Worm (Caenorhabditis elegans) whole organism, mixed stage, embryonic: Measurements from ENCODE around the gene lin-23.
A peak's percentile ranks its signal among the peaks of the same experiment; 100 is the strongest.

Experiments
- M03D4.4 ChIP-seq: sonication (generic microtip); optimal IDR thresholded peaks from 2 replicates; lab custom pipeline; 2017; ENCODE audit warnings: mild to moderate bottlenecking, missing genetic modification characterization, missing compliant biosample characterization
- bed-3 ChIP-seq: fragments of 200-800 bp; sonication (Bioruptor generic); optimal IDR thresholded peaks from 3 replicates; lab custom pipeline; 2018; ENCODE audit warnings: mild to moderate bottlenecking, missing genetic modification characterization, moderate library complexity, missing compliant biosample characterization
- blmp-1 ChIP-seq: fragments of 150-350 bp; optimal IDR thresholded peaks from 2 replicates; lab custom pipeline; 2014; ENCODE audit warnings: missing biosample characterization, missing genetic modification characterization
- ceh-39 ChIP-seq: fragments of 150-350 bp; optimal IDR thresholded peaks from 2 replicates; lab custom pipeline; 2014; ENCODE audit warnings: missing biosample characterization, missing genetic modification characterization
- ceh-43 ChIP-seq: fragments of 200-800 bp; sonication (Bioruptor generic); optimal IDR thresholded peaks from 2 replicates; lab custom pipeline; 2018; ENCODE audit warnings: mild to moderate bottlenecking, missing genetic modification characterization, moderate library complexity, missing compliant biosample characterization
- ceh-83 ChIP-seq: fragments of 200-800 bp; sonication (Bioruptor generic); optimal IDR thresholded peaks from 2 replicates; lab custom pipeline; 2018; ENCODE audit warnings: mild to moderate bottlenecking, missing genetic modification characterization, missing compliant biosample characterization
- ces-1 ChIP-seq: fragments of 150-350 bp; optimal IDR thresholded peaks from 2 replicates; lab custom pipeline; 2014; ENCODE audit warnings: missing biosample characterization, missing genetic modification reagents, missing genetic modification characterization
- cnd-1 ChIP-seq: fragments of 200-800 bp; sonication (Bioruptor generic); optimal IDR thresholded peaks from 2 replicates; lab custom pipeline; 2018; ENCODE audit warnings: mild to moderate bottlenecking, missing genetic modification characterization, missing compliant biosample characterization
- drap-1 ChIP-seq: fragments of 200-800 bp; sonication (Bioruptor generic); optimal IDR thresholded peaks from 3 replicates; lab custom pipeline; 2018; ENCODE audit warnings: mild to moderate bottlenecking, missing genetic modification characterization, missing compliant biosample characterization
- elt-1 ChIP-seq: sonication (generic microtip); optimal IDR thresholded peaks from 2 replicates; lab custom pipeline; 2017; ENCODE audit warnings: missing genetic modification characterization, mild to moderate bottlenecking, missing compliant biosample characterization, antibody characterized with exemption, moderate library complexity, borderline replicate concordance; ENCODE audit not compliant: insufficient read depth
- elt-3 ChIP-seq: fragments of 150-350 bp; optimal IDR thresholded peaks from 2 replicates; lab custom pipeline; 2014; ENCODE audit warnings: missing biosample characterization, missing genetic modification characterization
- flh-1 ChIP-seq: fragments of 200-800 bp; sonication (Bioruptor generic); optimal IDR thresholded peaks from 2 replicates; lab custom pipeline; 2018; ENCODE audit warnings: mild to moderate bottlenecking, missing genetic modification characterization, moderate library complexity, missing compliant biosample characterization
- ham-2 ChIP-seq: fragments of 200-800 bp; sonication (Bioruptor generic); optimal IDR thresholded peaks from 2 replicates; lab custom pipeline; 2018; ENCODE audit warnings: mild to moderate bottlenecking, missing genetic modification characterization, missing compliant biosample characterization
- hlh-1 ChIP-seq: fragments of 150-350 bp; optimal IDR thresholded peaks from 2 replicates; lab custom pipeline; 2014; ENCODE audit warnings: missing biosample characterization, missing genetic modification reagents, missing genetic modification characterization
- lin-13 ChIP-seq: fragments of 150-350 bp; optimal IDR thresholded peaks from 2 replicates; lab custom pipeline; 2014; ENCODE audit warnings: missing biosample characterization, missing genetic modification characterization
- lin-32 ChIP-seq: fragments of 200-800 bp; sonication (Bioruptor generic); optimal IDR thresholded peaks from 2 replicates; lab custom pipeline; 2018; ENCODE audit warnings: mild to moderate bottlenecking, missing genetic modification characterization, missing compliant biosample characterization
- lsy-2 ChIP-seq: fragments of 150-350 bp; optimal IDR thresholded peaks from 2 replicates; lab custom pipeline; 2014; ENCODE audit warnings: missing biosample characterization, missing genetic modification characterization
- mab-5 ChIP-seq: fragments of 150-350 bp; optimal IDR thresholded peaks from 2 replicates; lab custom pipeline; 2014; ENCODE audit warnings: missing biosample characterization, missing genetic modification characterization
- mep-1 ChIP-seq: fragments of 150-350 bp; optimal IDR thresholded peaks from 2 replicates; lab custom pipeline; 2017; ENCODE audit warnings: missing biosample characterization, missing genetic modification reagents, missing genetic modification characterization, inconsistent platforms
- mls-2 ChIP-seq: sonication (generic microtip); optimal IDR thresholded peaks from 2 replicates; lab custom pipeline; 2016; ENCODE audit warnings: mild to moderate bottlenecking, missing genetic modification characterization, moderate library complexity, missing compliant biosample characterization
- nhr-12 ChIP-seq: fragments of 150-350 bp; optimal IDR thresholded peaks from 2 replicates; lab custom pipeline; 2014; ENCODE audit warnings: missing biosample characterization, missing genetic modification characterization
- nhr-2 ChIP-seq: fragments of 150-350 bp; optimal IDR thresholded peaks from 2 replicates; lab custom pipeline; 2014; ENCODE audit warnings: missing biosample characterization, missing genetic modification characterization
- nhr-237 ChIP-seq: fragments of 150-350 bp; optimal IDR thresholded peaks from 2 replicates; lab custom pipeline; 2014; ENCODE audit warnings: missing biosample characterization, missing genetic modification characterization
- nhr-28 ChIP-seq: fragments of 150-350 bp; optimal IDR thresholded peaks from 2 replicates; lab custom pipeline; 2014; ENCODE audit warnings: missing biosample characterization, missing genetic modification characterization
- nhr-76 ChIP-seq: sonication (generic microtip); optimal IDR thresholded peaks from 2 replicates; lab custom pipeline; 2017; ENCODE audit warnings: missing biosample characterization, missing genetic modification characterization
- pha-4 ChIP-seq: fragments of 150-350 bp; optimal IDR thresholded peaks from 2 replicates; lab custom pipeline; 2018; ENCODE audit warnings: missing biosample characterization, missing genetic modification reagents, missing genetic modification characterization
- sem-2 ChIP-seq: fragments of 200-800 bp; sonication (Bioruptor generic); optimal IDR thresholded peaks from 2 replicates; lab custom pipeline; 2018; ENCODE audit warnings: mild to moderate bottlenecking, missing genetic modification characterization, missing compliant biosample characterization
- snpc-4 ChIP-seq: fragments of 150-350 bp; optimal IDR thresholded peaks from 2 replicates; lab custom pipeline; 2014; ENCODE audit warnings: missing biosample characterization, missing genetic modification characterization
- sptf-1 ChIP-seq: sonication (generic microtip); optimal IDR thresholded peaks from 2 replicates; lab custom pipeline; 2017; ENCODE audit warnings: mild to moderate bottlenecking, missing genetic modification characterization, moderate library complexity, missing compliant biosample characterization
- tbx-8 ChIP-seq: fragments of 200-800 bp; sonication (Bioruptor generic); optimal IDR thresholded peaks from 2 replicates; lab custom pipeline; 2018; ENCODE audit warnings: mild to moderate bottlenecking, missing genetic modification characterization, moderate library complexity, missing compliant biosample characterization
- unc-120 ChIP-seq: sonication (generic microtip); optimal IDR thresholded peaks from 2 replicates; lab custom pipeline; 2017; ENCODE audit warnings: missing genetic modification characterization, missing compliant biosample characterization; ENCODE audit not compliant: poor library complexity, severe bottlenecking
- unc-39 ChIP-seq: fragments of 150-350 bp; optimal IDR thresholded peaks from 2 replicates; lab custom pipeline; 2014; ENCODE audit warnings: missing biosample characterization, missing genetic modification characterization
- unc-62 ChIP-seq: fragments of 150-350 bp; optimal IDR thresholded peaks from 2 replicates; lab custom pipeline; 2014; ENCODE audit warnings: missing biosample characterization, missing genetic modification reagents, missing genetic modification characterization
- zip-8 ChIP-seq: fragments of 150-350 bp; optimal IDR thresholded peaks from 2 replicates; lab custom pipeline; 2014; ENCODE audit warnings: missing biosample characterization, missing genetic modification characterization
- ztf-11 ChIP-seq: fragments of 150-350 bp; optimal IDR thresholded peaks from 2 replicates; lab custom pipeline; 2014; ENCODE audit warnings: missing biosample characterization, missing genetic modification characterization

The lin-23 gene

DNA sequence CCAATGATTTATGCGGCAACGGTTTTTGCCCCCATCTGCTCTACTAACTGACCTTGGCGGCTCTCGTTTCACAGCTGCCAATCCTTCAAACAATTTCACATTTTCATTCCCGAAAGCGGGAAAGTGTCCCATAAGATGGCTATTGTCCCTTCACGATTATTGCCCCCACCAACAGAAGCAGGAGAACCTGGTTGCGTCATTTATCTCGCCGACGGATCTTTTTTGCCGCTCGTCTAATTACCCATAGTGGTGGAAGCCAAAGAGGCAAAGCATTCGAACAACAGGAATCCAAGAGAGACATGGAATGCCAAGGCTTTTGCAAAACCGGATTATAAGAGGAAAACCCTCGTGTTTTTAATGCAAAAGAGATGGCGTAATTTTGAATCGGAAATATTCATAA, 38.0 kb downstream of the lin-23 start:
- no peak for TF ChIP-seq unc-120 (tag; lab: Kevin White, UChicago)
- TF ChIP-seq sem-2 (GFP tag; lab: Kevin White, UChicago): no peak
- no peak for TF ChIP-seq nhr-12 (tag; lab: Kevin White, UChicago)
- TF ChIP-seq lin-32 (GFP tag; lab: Kevin White, UChicago): peak; percentile 31
- TF ChIP-seq mep-1 (tag; lab: Kevin White, UChicago): peak; percentile 31
- TF ChIP-seq unc-39: no peak
- TF ChIP-seq mls-2 (tag; lab: Kevin White, UChicago): peak; percentile 44
- no peak for TF ChIP-seq ceh-39
- peak; percentile 69 for TF ChIP-seq elt-1
- no peak for TF ChIP-seq elt-3
- TF ChIP-seq cnd-1 (tag; lab: Kevin White, UChicago): peak; percentile 36
- TF ChIP-seq mab-5 (tag; lab: Kevin White, UChicago): no peak
- no peak for TF ChIP-seq lsy-2 (tag; lab: Kevin White, UChicago)
- TF ChIP-seq ztf-11 (tag; lab: Kevin White, UChicago): no peak
- TF ChIP-seq ham-2: peak; percentile 90
- TF ChIP-seq bed-3 (GFP tag; lab: Kevin White, UChicago): no peak
- TF ChIP-seq pha-4 (tag; lab: Kevin White, UChicago): no peak
- TF ChIP-seq zip-8 (tag; lab: Kevin White, UChicago): peak; percentile 65
- TF ChIP-seq nhr-2: peak; percentile 9
- TF ChIP-seq, all 35 proteins: peak for 8

DNA sequence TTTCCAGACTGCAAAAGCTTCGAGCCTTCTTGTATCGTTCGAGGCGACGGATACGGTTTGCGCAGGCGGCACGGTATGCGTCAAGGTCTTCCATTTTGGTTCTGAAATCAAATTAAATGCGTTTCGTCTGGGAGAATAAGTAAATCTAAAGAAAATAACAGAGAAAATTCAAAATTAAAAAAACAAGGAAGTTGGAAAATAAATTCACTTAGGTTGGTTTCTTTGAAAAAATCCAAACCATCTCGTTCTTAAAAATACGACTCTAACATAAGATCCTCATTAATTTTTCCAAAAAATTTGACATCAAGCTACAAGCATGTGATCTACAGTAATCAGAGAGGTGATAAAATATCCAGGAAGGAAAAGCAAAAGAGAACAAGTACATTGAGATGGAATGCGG, 39.1 kb downstream of the lin-23 start, which contains the start of gene T25D10.4:
Gene T25D10.4, minus strand, starts transcription at position 101 of the 400 bp plus-strand sequence.
- TF ChIP-seq drap-1 (no peak), ceh-39 (no peak), mep-1 (tag; lab: Kevin White, UChicago) (no peak), lin-13 (no peak), pha-4 (tag; lab: Kevin White, UChicago) (no peak), unc-39 (no peak), ceh-43 (no peak), unc-62 (GFP tag; lab: Kevin White, UChicago) (no peak), M03D4.4 (tag; lab: Kevin White, UChicago) (no peak), cnd-1 (tag; lab: Kevin White, UChicago) (no peak), ztf-11 (tag; lab: Kevin White, UChicago) (no peak), mab-5 (tag; lab: Kevin White, UChicago) (no peak), flh-1 (no peak), nhr-12 (tag; lab: Kevin White, UChicago) (no peak), zip-8 (tag; lab: Kevin White, UChicago) (no peak), nhr-28 (no peak), ham-2 (no peak), ceh-83 (GFP tag; lab: Kevin White, UChicago) (no peak), lin-32 (GFP tag; lab: Kevin White, UChicago) (no peak)

DNA sequence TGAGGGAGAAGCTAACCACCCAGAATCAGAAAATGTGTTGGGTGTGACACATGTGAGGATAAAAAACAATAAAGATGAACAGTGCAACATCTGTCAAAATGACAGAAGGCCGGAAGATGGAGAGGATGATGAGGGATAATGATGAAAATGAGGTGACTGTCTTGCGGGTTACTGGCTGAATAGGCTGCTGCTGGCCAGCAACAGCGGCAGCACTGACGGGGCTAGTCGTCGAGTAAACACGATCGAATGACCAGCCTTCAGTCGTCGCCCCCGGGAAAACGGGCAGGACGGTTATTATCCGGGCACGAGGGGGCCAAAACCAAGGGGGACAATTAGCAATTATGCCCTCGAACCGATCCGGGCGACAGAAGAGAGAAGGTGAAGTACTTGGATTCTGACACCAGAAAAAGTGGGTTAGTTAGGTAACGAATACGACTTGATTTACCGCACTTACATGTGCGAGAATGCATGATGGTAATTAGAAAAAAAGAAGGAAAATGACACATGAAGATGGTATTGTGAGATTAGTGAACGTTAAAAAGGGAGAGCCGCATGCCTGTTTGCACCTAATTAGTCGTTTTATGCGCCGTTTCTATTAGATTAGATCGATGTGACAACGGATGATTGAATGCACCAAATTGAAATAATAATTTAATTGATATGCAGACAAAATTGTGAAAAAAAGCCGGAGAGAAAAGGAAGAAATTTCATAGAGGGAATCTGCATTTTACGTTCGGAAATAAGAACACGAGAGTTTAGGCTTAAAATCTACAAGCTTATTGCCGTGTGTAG, 40.8 kb downstream of the lin-23 start:
- TF ChIP-seq zip-8 (tag; lab: Kevin White, UChicago): no peak
- TF ChIP-seq mep-1 (tag; lab: Kevin White, UChicago): no peak
- no peak for TF ChIP-seq sem-2 (GFP tag; lab: Kevin White, UChicago)
- no peak for TF ChIP-seq M03D4.4 (tag; lab: Kevin White, UChicago)
- no peak for TF ChIP-seq blmp-1 (tag; lab: Kevin White, UChicago)
- no peak for TF ChIP-seq flh-1
- no peak for TF ChIP-seq bed-3 (GFP tag; lab: Kevin White, UChicago)
- TF ChIP-seq ham-2: peak; percentile 66
- no peak for TF ChIP-seq tbx-8
- no peak for TF ChIP-seq ceh-83 (GFP tag; lab: Kevin White, UChicago)
- TF ChIP-seq nhr-237 (tag; lab: Kevin White, UChicago): no peak
- no peak for TF ChIP-seq nhr-12 (tag; lab: Kevin White, UChicago)
- TF ChIP-seq ces-1 (GFP tag; lab: Kevin White, UChicago): peak; percentile 79
- no peak for TF ChIP-seq nhr-76 (tag; lab: Kevin White, UChicago)
- peak; percentile 57 for TF ChIP-seq sptf-1 (tag; lab: Kevin White, UChicago)
- TF ChIP-seq lin-32 (GFP tag; lab: Kevin White, UChicago): peak; percentile 51
- no peak for TF ChIP-seq snpc-4
- no peak for TF ChIP-seq nhr-28
- peak; percentile 77 for TF ChIP-seq mls-2 (tag; lab: Kevin White, UChicago)
- no peak for TF ChIP-seq unc-120 (tag; lab: Kevin White, UChicago)
- TF ChIP-seq ztf-11 (tag; lab: Kevin White, UChicago): no peak
- peak; percentile 93 for TF ChIP-seq nhr-2
- TF ChIP-seq drap-1: no peak
- TF ChIP-seq pha-4 (tag; lab: Kevin White, UChicago): no peak
- TF ChIP-seq lin-13: no peak
- TF ChIP-seq lsy-2 (tag; lab: Kevin White, UChicago): no peak
- no peak for TF ChIP-seq elt-3
- TF ChIP-seq mab-5 (tag; lab: Kevin White, UChicago): no peak
- peak; percentile 90 for TF ChIP-seq cnd-1 (tag; lab: Kevin White, UChicago)
- no peak for TF ChIP-seq ceh-39
- no peak for TF ChIP-seq elt-1
- peak; percentile 57 for TF ChIP-seq unc-62 (GFP tag; lab: Kevin White, UChicago)
- no peak for TF ChIP-seq unc-39
- TF ChIP-seq ceh-43: peak; percentile 76
- no peak for TF ChIP-seq hlh-1 (tag; lab: Kevin White, UChicago)
